Fruit fly (Drosophila melanogaster) whole organism, embryonic: ENCODE measurements around the gene CG5715.

Experiments
- CG16863 ChIP-seq: fragments of 200-800 bp; sonication (Bioruptor generic); optimal IDR thresholded peaks from 3 replicates; lab custom pipeline; 2016; ENCODE audit warnings: missing biosample characterization, missing genetic modification characterization
- chm ChIP-seq: fragments of 200-800 bp; sonication (Bioruptor generic); IDR thresholded peaks from 2 replicates; pipeline ENCODE4 v1.3.6; 2022; ENCODE audit warnings: missing biosample characterization, missing genetic modification characterization
- prd ChIP-seq, 3 experiments: fragments of >200 bp in 2 of 3; fragments of 200-800 bp in 1 of 3; sonication (Bioruptor generic) in 1 of 3; optimal IDR thresholded peaks in 2 of 3; IDR thresholded peaks in 1 of 3; 2 replicates in 2 of 3; 3 replicates in 1 of 3; pipeline versions ENCODE4 v1.3.6 to Lab custom; 2017 to 2022; ENCODE audit warnings: missing biosample characterization in 1 of 3, missing genetic modification characterization in 1 of 3
- sc ChIP-seq, 3 experiments: fragments of >200 bp in 2 of 3; fragments of 200-800 bp in 1 of 3; sonication (Bioruptor generic) in 1 of 3; optimal IDR thresholded peaks; 2 replicates in 2 of 3; 3 replicates in 1 of 3; lab custom pipeline; 2017; ENCODE audit warnings: mild to moderate bottlenecking in 1 of 3, missing biosample characterization in 1 of 3, missing genetic modification characterization in 1 of 3, missing genetic modification reagents in 1 of 3
- sob ChIP-seq: fragments of 200-800 bp; sonication (Bioruptor generic); IDR thresholded peaks from 2 replicates; pipeline ENCODE4 v1.3.6; 2022; ENCODE audit warnings: missing biosample characterization, missing genetic modification characterization

DNA sequence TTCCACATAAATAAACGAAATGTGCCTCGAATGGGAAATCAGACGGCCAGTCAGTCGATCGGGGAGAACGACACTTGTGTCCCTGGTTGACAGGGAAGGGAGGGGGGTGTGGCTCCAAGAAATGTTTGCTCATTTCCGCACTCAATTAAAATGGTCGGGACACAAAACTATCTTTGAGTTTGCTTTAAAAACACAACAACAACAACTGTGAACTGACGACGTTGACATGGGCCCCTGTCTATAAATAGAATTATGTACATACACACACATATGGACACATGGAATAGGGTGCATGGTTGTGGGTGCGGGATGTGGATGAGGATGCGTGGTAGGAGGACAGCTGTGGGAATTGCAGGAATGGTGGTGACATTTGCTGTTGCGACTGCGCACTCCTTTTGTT is 24.2 kb downstream of the CG5715 start:
- TF ChIP-seq sc (optimal IDR thresholded peaks at IDR 0.05; lab: Kevin White, UChicago): no peak
- TF ChIP-seq sc (GFP tag; optimal IDR thresholded peaks at IDR 0.05; lab: Kevin White, UChicago): no peak
- 0 out of 2 replicates have a peak, but pooled peaks have one; percentile 40 for TF ChIP-seq chm
- no peak for TF ChIP-seq CG16863 (GFP tag; lab: Kevin White, UChicago)
- TF ChIP-seq prd (optimal IDR thresholded peaks at IDR 0.05; lab: Kevin White, UChicago): no peak
- TF ChIP-seq prd (GFP tag; IDR thresholded peaks at IDR 0.05; lab: Robert Waterston, UW): no peak
- no peak for TF ChIP-seq sob (GFP tag; lab: Robert Waterston, UW)
